Worm (Caenorhabditis elegans) whole organism, young adult: ENCODE results near the gene Y54G11A.2.

Source experiments
- F55B11.4 ChIP-seq: sonication (generic microtip); optimal IDR thresholded peaks from 2 replicates; lab custom pipeline; 2016; ENCODE audit warnings: missing compliant biosample characterization, missing genetic modification characterization, borderline replicate concordance; ENCODE audit not compliant: insufficient read depth
- Y56A3A.18 ChIP-seq: fragments of 200-800 bp; sonication (Bioruptor generic); IDR thresholded peaks from 2 replicates; pipeline ENCODE4 v1.3.6; 2022; ENCODE audit warnings: missing genetic modification reagents, missing genetic modification characterization, missing compliant biosample characterization
- ama-1 ChIP-seq, 3 experiments: fragments of 150-350 bp in 1 of 3; sonication (generic microtip) in 2 of 3; optimal IDR thresholded peaks; 2 replicates each; lab custom pipeline; 2014 to 2018; ENCODE audit warnings: missing biosample characterization in 2 of 3, missing genetic modification characterization in 2 of 3, missing genetic modification reagents in 2 of 3
- bed-1 ChIP-seq: fragments of 200-800 bp; sonication (Bioruptor generic); IDR thresholded peaks from 2 replicates; pipeline ENCODE4 v1.3.6; 2022; ENCODE audit warnings: missing genetic modification reagents, missing genetic modification characterization, missing compliant biosample characterization
- let-526 ChIP-seq: fragments of 200-800 bp; sonication (Bioruptor generic); IDR thresholded peaks from 2 replicates; pipeline ENCODE4 v1.3.6; 2022; ENCODE audit warnings: missing genetic modification reagents, missing genetic modification characterization, missing compliant biosample characterization
- snpc-4 ChIP-seq, 5 experiments: fragments of 150-350 bp in 1 of 5; sonication (generic microtip) in 4 of 5; optimal IDR thresholded peaks; 2 replicates each; lab custom pipeline; 2014 to 2018; ENCODE audit warnings: missing genetic modification characterization in 5 of 5, missing biosample characterization in 3 of 5, antibody characterized with exemption in 2 of 5, mild to moderate bottlenecking in 2 of 5, missing compliant biosample characterization in 2 of 5, missing genotype in 2 of 5, moderate library complexity in 2 of 5, missing genetic modification reagents in 1 of 5
- ztf-28 ChIP-seq: fragments of 200-800 bp; sonication (Bioruptor generic); IDR thresholded peaks from 2 replicates; pipeline ENCODE4 v1.3.6; 2022; ENCODE audit warnings: missing genetic modification reagents, missing genetic modification characterization, missing compliant biosample characterization

- TF ChIP-seq ama-1 (optimal IDR thresholded peaks at IDR 0.05; lab: Kevin White, UChicago) (no peak), ama-1 (GFP tag; optimal IDR thresholded peaks at IDR 0.05; lab: Kevin White, UChicago) (no peak), let-526 (GFP tag; lab: Robert Waterston, UW) (no peak), bed-1 (GFP tag; lab: Robert Waterston, UW) (no peak), ztf-28 (GFP tag; lab: Robert Waterston, UW) (no peak), snpc-4 (GFP tag; optimal IDR thresholded peaks at IDR 0.05; lab: Kevin White, UChicago) (no peak), snpc-4 (tag; optimal IDR thresholded peaks at IDR 0.05; lab: Kevin White, UChicago) (no peak), F55B11.4 (no peak), Y56A3A.18 (GFP tag; lab: Robert Waterston, UW) (no peak)
These were observed 38.0 kb upstream of the Y54G11A.2 start, which contains the start of gene Y48B6A.10 for ce11 chrII:14214109-14214508.
